Worm (Caenorhabditis elegans): ENCODE results near the gene F16G10.6.
A peak's percentile ranks its signal among the peaks of the same experiment; 100 is the strongest.

The F16G10.6 gene

DNA sequence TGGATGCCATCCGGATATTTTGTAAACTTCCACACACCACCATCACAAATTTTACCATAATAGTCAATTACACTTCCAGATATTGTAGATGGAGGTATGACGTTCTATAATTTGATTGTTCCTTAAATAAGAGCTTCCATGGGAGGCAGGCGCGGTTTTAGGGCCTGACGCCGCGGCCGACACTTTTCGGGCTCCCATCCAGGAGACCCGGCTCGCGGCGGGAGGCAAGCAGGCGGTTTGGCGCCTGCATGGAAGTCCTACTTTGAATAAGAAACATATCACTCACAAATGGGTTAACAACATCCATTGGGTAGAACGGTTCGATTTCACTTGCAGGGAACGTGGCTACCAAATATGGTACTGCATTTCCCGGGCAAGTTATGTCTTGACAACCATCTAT lies 2.0 kb upstream of the F16G10.6 start:
- TF ChIP-seq ceh-28 (tag; optimal IDR thresholded peaks at IDR 0.05) (no peak), set-16 (GFP tag; IDR thresholded peaks at IDR 0.05) (peak; percentile 83)

DNA sequence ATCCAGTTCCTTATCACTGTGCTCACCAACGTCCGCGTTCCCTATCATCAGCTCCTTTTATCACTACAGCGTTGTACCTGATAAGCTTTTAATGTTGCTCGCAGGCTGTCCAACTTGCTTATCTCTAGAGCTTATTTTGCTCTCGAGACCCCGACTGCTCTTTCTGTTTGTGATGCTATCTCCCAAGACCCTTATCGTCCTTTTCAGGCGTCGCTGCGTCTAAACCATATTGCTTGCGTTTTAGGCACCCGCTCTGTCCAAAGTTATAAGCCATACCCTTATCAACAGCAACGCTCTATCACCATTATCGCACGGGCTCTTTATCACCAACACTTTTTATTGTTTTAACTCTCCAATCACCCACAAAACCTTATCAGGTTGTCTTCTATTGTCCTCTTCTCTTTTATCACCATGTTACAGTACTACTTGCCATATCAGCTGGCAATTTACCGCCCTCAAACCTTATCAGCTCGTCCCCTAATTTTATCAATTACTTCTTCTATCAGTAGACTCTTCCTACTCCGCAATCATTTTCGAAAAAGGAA lies 886 bp upstream of the F16G10.6 start:
- TF ChIP-seq pha-4 (GFP tag; IDR thresholded peaks at IDR 0.05) (peak; percentile 92), pha-4 (tag; optimal IDR thresholded peaks at IDR 0.05) (no peak), nhr-41 (GFP tag; IDR thresholded peaks at IDR 0.05) (peak; percentile 93), mes-2 (tag; optimal IDR thresholded peaks at IDR 0.05; ENCODE audit: poor library complexity, severe bottlenecking) (no peak), dve-1 (tag; optimal IDR thresholded peaks at IDR 0.05; ENCODE audit: insufficient read depth) (peak; percentile 91), attf-4 (tag; optimal IDR thresholded peaks at IDR 0.05) (no peak), ceh-44 (GFP tag; IDR thresholded peaks at IDR 0.05) (no peak), lin-15B (tag; optimal IDR thresholded peaks at IDR 0.05) (no peak), nhr-48 (tag; optimal IDR thresholded peaks at IDR 0.05) (peak; percentile 95), unc-62 (GFP tag; optimal IDR thresholded peaks at IDR 0.05 in 1 of 2) (peak in 1 of 2 experiments; percentile 74), unc-62 (tag; optimal IDR thresholded peaks at IDR 0.05) (no peak), mxl-2 (GFP tag; conservative IDR thresholded peaks at IDR 0.05) (no peak), mdt-29 (GFP tag; IDR thresholded peaks at IDR 0.05) (peak; percentile 51; the same call in 1 of the 2 replicates), hmg-1.1 (GFP tag; IDR thresholded peaks at IDR 0.05) (0 out of 2 replicates have a peak, but pooled peaks have one; percentile 29), zag-1 (tag; optimal IDR thresholded peaks at IDR 0.05) (no peak), nhr-11 (tag; optimal IDR thresholded peaks at IDR 0.05) (no peak), F26F4.8 (GFP tag; conservative IDR thresholded peaks at IDR 0.05) (no peak), daf-8 (GFP tag; IDR thresholded peaks at IDR 0.05) (no peak), nhr-6 (tag; optimal IDR thresholded peaks at IDR 0.05) (peak; percentile 51), set-16 (GFP tag; IDR thresholded peaks at IDR 0.05) (no peak), hlh-11 (tag; optimal IDR thresholded peaks at IDR 0.05) (peak; percentile 98), cey-2 (tag; optimal IDR thresholded peaks at IDR 0.05; ENCODE audit: borderline replicate concordance, insufficient read depth) (peak; percentile 93), unc-130 (GFP tag; optimal IDR thresholded peaks at IDR 0.05) (no peak), jun-1 (tag; optimal IDR thresholded peaks at IDR 0.05) (peak; percentile 95), dmd-9 (GFP tag; IDR thresholded peaks at IDR 0.05) (no peak), mdl-1 (tag; optimal IDR thresholded peaks at IDR 0.05) (peak in 1 of 2 experiments; percentile 30), dmd-6 (GFP tag; IDR thresholded peaks at IDR 0.05) (peak; percentile 96), lim-7 (GFP tag; IDR thresholded peaks at IDR 0.05) (no peak), Y5F2A.4 (GFP tag; optimal IDR thresholded peaks at IDR 0.05) (no peak), aha-1 (tag) (peak; percentile 97), T20F7.1 (GFP tag; optimal IDR thresholded peaks at IDR 0.05) (peak; percentile 81), ztf-7 (tag; optimal IDR thresholded peaks at IDR 0.05) (no peak), pqm-1 (tag; optimal IDR thresholded peaks at IDR 0.05) (peak; percentile 100), nhr-10 (tag; optimal IDR thresholded peaks at IDR 0.05) (peak; percentile 60), lin-1 (GFP tag; IDR thresholded peaks at IDR 0.05) (peak; percentile 98), zip-2 (tag; optimal IDR thresholded peaks at IDR 0.05) (no peak), hif-1 (tag; optimal IDR thresholded peaks at IDR 0.05) (no peak), duxl-1 (tag; optimal IDR thresholded peaks at IDR 0.05; ENCODE audit: poor library complexity) (peak; percentile 77), spr-1 (tag; optimal IDR thresholded peaks at IDR 0.05) (peak; percentile 29), Y48G9A.11 (GFP tag; IDR thresholded peaks at IDR 0.05) (no peak), F49E8.2 (tag; optimal IDR thresholded peaks at IDR 0.05; ENCODE audit: borderline replicate concordance) (no peak), nhr-77 (tag; optimal IDR thresholded peaks at IDR 0.05) (peak; percentile 86), Y75B8A.6 (GFP tag; IDR thresholded peaks at IDR 0.05) (peak; percentile 58; the same call in 1 of the 2 replicates), ceh-62 (tag; optimal IDR thresholded peaks at IDR 0.05) (no peak), daf-19 (GFP tag; conservative IDR thresholded peaks at IDR 0.05) (no peak), fos-1 (tag; optimal IDR thresholded peaks at IDR 0.05) (peak; percentile 88), snpc-4 (tag; optimal IDR thresholded peaks at IDR 0.05) (no peak), nhr-111 (GFP tag; optimal IDR thresholded peaks at IDR 0.05) (no peak)

All from whole organism, L4 larva.